Fruit fly (Drosophila melanogaster) whole organism, embryonic: ENCODE measurements around the gene CG34296.

Experiments
- CG10267 ChIP-seq: fragments of 200-800 bp; sonication (Bioruptor generic); optimal IDR thresholded peaks from 2 replicates; lab custom pipeline; 2018; ENCODE audit warnings: missing biosample characterization, mild to moderate bottlenecking, missing genetic modification characterization, moderate library complexity
- CG13894 ChIP-seq: fragments of 200-800 bp; sonication (Bioruptor generic); optimal IDR thresholded peaks from 3 replicates; lab custom pipeline; 2018; ENCODE audit warnings: missing biosample characterization, mild to moderate bottlenecking, missing genetic modification characterization, moderate library complexity
- CG6683 ChIP-seq: fragments of 200-800 bp; sonication (Bioruptor generic); optimal IDR thresholded peaks from 2 replicates; lab custom pipeline; 2017; ENCODE audit warnings: missing biosample characterization, mild to moderate bottlenecking, missing genetic modification characterization, missing genetic modification reagents
- Dref ChIP-seq: fragments of 200-800 bp; sonication (Bioruptor generic); IDR thresholded peaks from 2 replicates; pipeline ENCODE4 v1.3.6; 2022; ENCODE audit warnings: missing biosample characterization, missing genetic modification characterization
- eve ChIP-seq, 2 experiments: fragments of >200 bp; optimal IDR thresholded peaks; 2 replicates each; lab custom pipeline; 2017; ENCODE audit warnings: missing biosample characterization in 2 of 2, missing genetic modification characterization in 2 of 2
- jing ChIP-seq: fragments of 200-800 bp; sonication (Bioruptor generic); optimal IDR thresholded peaks from 2 replicates; lab custom pipeline; 2018; ENCODE audit warnings: missing biosample characterization, mild to moderate bottlenecking, missing genetic modification characterization
- knrl ChIP-seq: fragments of 200-800 bp; sonication (Bioruptor generic); IDR thresholded peaks from 3 replicates; pipeline ENCODE4 v1.3.6; 2022; ENCODE audit warnings: missing biosample characterization, missing genetic modification characterization; ENCODE audit not compliant: partially characterized antibody
- so ChIP-seq: fragments of 200-800 bp; sonication (Bioruptor generic); IDR thresholded peaks from 3 replicates; pipeline ENCODE4 v1.3.6; 2022; ENCODE audit warnings: missing biosample characterization, missing genetic modification characterization

DNA sequence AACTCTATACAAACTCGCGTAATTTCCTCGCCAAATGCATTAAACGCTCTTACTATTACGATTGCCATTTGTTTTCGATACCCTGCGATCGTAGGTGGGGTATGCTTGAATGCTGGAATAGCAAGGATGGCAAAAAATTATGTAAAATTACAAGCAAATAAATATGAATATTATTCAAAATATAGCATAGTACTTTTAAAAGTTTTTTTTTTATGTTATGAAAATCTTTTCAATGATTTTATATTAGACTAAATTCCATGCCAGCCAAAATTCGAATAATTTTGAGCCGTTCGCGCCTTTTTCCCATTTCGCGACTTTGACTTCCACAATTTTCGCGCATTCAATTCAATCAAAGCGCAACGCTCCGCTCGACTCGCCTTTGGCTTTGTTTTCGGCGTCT lies 33.8 kb downstream of the CG34296 start:
- TF ChIP-seq so (GFP tag; lab: Robert Waterston, UW) (no peak), CG6683 (GFP tag; lab: Kevin White, UChicago) (no peak), jing (GFP tag; lab: Kevin White, UChicago) (no peak), eve (GFP tag; optimal IDR thresholded peaks at IDR 0.05; lab: Kevin White, UChicago) (no peak), Dref (GFP tag; lab: Robert Waterston, UW) (no peak), CG13894 (no peak), knrl (GFP tag; lab: Robert Waterston, UW) (no peak), CG10267 (tag; lab: Kevin White, UChicago) (no peak)
